Worm (Caenorhabditis elegans): ENCODE results near the gene pkg-2.

pkg-2 gene

DNA sequence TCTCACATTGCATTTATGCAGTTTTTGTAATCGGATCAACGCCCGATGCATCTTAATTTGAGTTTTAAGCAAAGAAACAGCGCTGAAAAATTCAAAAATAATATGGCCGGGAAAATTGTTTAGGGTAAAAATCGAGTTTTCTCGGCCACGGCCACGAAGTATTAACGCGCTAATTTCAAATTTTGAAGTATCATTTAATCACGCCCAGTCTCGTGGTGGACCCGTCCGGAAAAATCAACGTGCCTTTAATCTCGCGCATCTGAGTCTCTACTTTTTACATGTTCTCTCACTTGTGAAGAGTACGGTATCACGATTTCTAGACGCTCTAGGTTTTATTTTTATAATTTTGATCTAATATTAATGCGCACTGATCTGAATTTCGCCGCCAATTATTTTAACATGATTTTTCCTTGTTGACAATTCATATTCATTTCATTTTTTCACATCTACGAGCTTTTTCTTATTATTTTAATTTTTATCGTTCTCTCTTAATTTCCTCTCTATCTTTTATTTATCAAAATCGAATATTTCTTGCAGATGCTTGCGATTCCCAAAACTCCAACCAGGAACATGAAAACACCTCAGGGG, 21.8 kb upstream of the pkg-2 start, which contains the start of the genes acdh-13 and mesp-1:
TSS of gene acdh-13 (minus strand) at position 51 of the 588 bp plus-strand sequence.
TSS of gene mesp-1 (plus strand) at position 538 of the 588 bp plus-strand sequence.
- TF ChIP-seq elt-4 (tag; optimal IDR thresholded peaks at IDR 0.05) (no peak), pax-1 (tag; optimal IDR thresholded peaks at IDR 0.05) (no peak), nhr-232 (tag; optimal IDR thresholded peaks at IDR 0.05) (no peak), ceh-24 (tag; optimal IDR thresholded peaks at IDR 0.05) (no peak), hlh-30 (tag; optimal IDR thresholded peaks at IDR 0.05; ENCODE audit: insufficient read depth) (no peak), pag-3 (tag; optimal IDR thresholded peaks at IDR 0.05; ENCODE audit: borderline replicate concordance) (no peak), ceh-48 (tag; optimal IDR thresholded peaks at IDR 0.05) (no peak), pqm-1 (tag; optimal IDR thresholded peaks at IDR 0.05) (no peak), sdc-2 (tag; optimal IDR thresholded peaks at IDR 0.05) (no peak), pha-2 (tag; optimal IDR thresholded peaks at IDR 0.05) (no peak), unc-86 (tag; optimal IDR thresholded peaks at IDR 0.05) (no peak), fkh-6 (tag; optimal IDR thresholded peaks at IDR 0.05) (no peak), ets-4 (tag; optimal IDR thresholded peaks at IDR 0.05) (peak; percentile 37), ceh-19 (GFP tag; optimal IDR thresholded peaks at IDR 0.05) (no peak), pha-4 (tag; optimal IDR thresholded peaks at IDR 0.05) (no peak), sox-2 (GFP tag; IDR thresholded peaks at IDR 0.05) (no peak), hlh-13 (GFP tag; optimal IDR thresholded peaks at IDR 0.05) (no peak), ceh-45 (GFP tag; IDR thresholded peaks at IDR 0.05) (no peak), lim-6 (tag; optimal IDR thresholded peaks at IDR 0.05) (no peak), syd-9 (tag; optimal IDR thresholded peaks at IDR 0.05) (no peak), ceh-18 (tag; optimal IDR thresholded peaks at IDR 0.05) (no peak), dmd-4 (tag; optimal IDR thresholded peaks at IDR 0.05; ENCODE audit: borderline replicate concordance) (no peak), npax-4 (tag; optimal IDR thresholded peaks at IDR 0.05) (no peak), elt-2 (tag; optimal IDR thresholded peaks at IDR 0.05) (no peak), rnt-1 (tag; optimal IDR thresholded peaks at IDR 0.05) (peak; percentile 29), ceh-31 (tag; optimal IDR thresholded peaks at IDR 0.05) (peak; percentile 69), hlh-6 (tag; optimal IDR thresholded peaks at IDR 0.05) (no peak), unc-3 (GFP tag; conservative IDR thresholded peaks at IDR 0.05) (no peak), unc-3 (tag; optimal IDR thresholded peaks at IDR 0.05) (no peak), C38D4.7 (GFP tag; optimal IDR thresholded peaks at IDR 0.05) (no peak), fkh-10 (GFP tag; optimal IDR thresholded peaks at IDR 0.05) (no peak), odd-2 (tag; optimal IDR thresholded peaks at IDR 0.05) (no peak), dve-1 (tag; optimal IDR thresholded peaks at IDR 0.05) (no peak), zip-5 (tag; optimal IDR thresholded peaks at IDR 0.05) (peak; percentile 22), ceh-6 (GFP tag; optimal IDR thresholded peaks at IDR 0.05) (no peak), unc-55 (GFP tag; optimal IDR thresholded peaks at IDR 0.05) (no peak), K09A11.1 (tag; optimal IDR thresholded peaks at IDR 0.05; ENCODE audit: insufficient read depth) (no peak), ceh-22 (tag; optimal IDR thresholded peaks at IDR 0.05) (no peak), tbx-7 (tag; optimal IDR thresholded peaks at IDR 0.05) (peak; percentile 19), nhr-11 (tag; optimal IDR thresholded peaks at IDR 0.05) (no peak), pat-9 (tag; optimal IDR thresholded peaks at IDR 0.05) (no peak), lin-11 (tag; optimal IDR thresholded peaks at IDR 0.05) (no peak), unc-42 (tag; optimal IDR thresholded peaks at IDR 0.05) (no peak), ceh-9 (tag; optimal IDR thresholded peaks at IDR 0.05) (no peak), gmeb-2 (tag; optimal IDR thresholded peaks at IDR 0.05) (no peak), ttx-3 (tag; optimal IDR thresholded peaks at IDR 0.05) (no peak), fax-1 (tag; optimal IDR thresholded peaks at IDR 0.05) (no peak), ama-1 (optimal IDR thresholded peaks at IDR 0.05) (no peak), ceh-34 (tag; optimal IDR thresholded peaks at IDR 0.05) (no peak), che-1 (tag; optimal IDR thresholded peaks at IDR 0.05) (no peak), ceh-30 (tag; optimal IDR thresholded peaks at IDR 0.05) (no peak), Y22D7AL.16 (tag; optimal IDR thresholded peaks at IDR 0.05) (no peak), C08G9.2 (tag; optimal IDR thresholded peaks at IDR 0.05) (peak; percentile 78), K02D7.2 (tag; optimal IDR thresholded peaks at IDR 0.05) (no peak)

All from whole organism, late embryonic.